Worm (Caenorhabditis elegans) whole organism, L4/young adult: ENCODE data around the gene F44E5.1.

Experiments used
- W03F9.2 ChIP-seq: fragments of 150-350 bp; optimal IDR thresholded peaks from 2 replicates; lab custom pipeline; 2014; ENCODE audit warnings: missing biosample characterization, missing genetic modification characterization
- dao-5 ChIP-seq: sonication (generic microtip); optimal IDR thresholded peaks from 2 replicates; lab custom pipeline; 2016; ENCODE audit warnings: missing genotype, missing genetic modification characterization, moderate library complexity, missing compliant biosample characterization
- him-1 ChIP-seq: sonication (generic microtip); optimal IDR thresholded peaks from 2 replicates; lab custom pipeline; 2016; ENCODE audit warnings: missing genotype, missing genetic modification reagents, missing genetic modification characterization, missing compliant biosample characterization

DNA sequence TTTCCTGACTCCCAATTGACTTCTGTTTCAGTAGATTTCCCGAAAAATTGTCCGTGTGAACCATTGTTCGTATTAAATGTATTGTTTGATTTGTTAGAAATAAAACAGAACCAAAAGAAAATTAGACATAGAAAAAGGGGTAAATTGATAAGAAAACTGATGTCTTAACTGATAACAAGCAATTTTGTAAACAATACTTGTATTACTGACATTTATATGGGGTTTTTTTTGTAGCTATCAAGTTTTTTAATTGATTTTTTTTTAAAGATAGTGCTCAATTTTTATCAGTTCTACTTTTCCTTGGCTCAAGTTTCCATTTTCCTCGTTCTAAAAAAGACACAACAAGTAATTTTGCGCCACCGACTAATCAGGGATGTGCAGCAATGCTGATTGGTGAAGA, 22.8 kb upstream of the F44E5.1 start:
- TF ChIP-seq W03F9.2 (no peak), him-1 (tag; lab: Kevin White, UChicago) (no peak), dao-5 (tag; lab: Kevin White, UChicago) (no peak)
